Worm (Caenorhabditis elegans): ENCODE data around the gene srbc-11.

DNA sequence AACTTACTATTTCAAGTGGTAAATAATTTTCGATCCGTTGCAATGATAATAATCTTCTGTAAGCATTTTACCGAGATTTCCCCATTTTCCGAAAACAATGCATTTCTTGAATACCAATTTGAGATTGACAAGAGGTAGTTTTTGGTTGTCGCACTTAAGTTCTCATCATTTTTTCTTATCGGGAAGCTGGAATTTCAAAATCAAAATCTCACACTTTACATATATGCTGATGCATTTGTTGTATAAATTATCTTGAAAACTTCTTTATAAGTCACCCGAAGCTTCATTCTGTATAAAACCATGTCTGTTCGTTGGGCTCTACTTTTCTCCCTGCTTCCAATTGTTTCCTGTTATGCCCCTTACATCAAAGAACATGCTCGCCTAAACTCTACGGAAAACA is 43.7 kb downstream of the srbc-11 start, which contains the start of gene try-11:
- TF ChIP-seq him-1 (tag; optimal IDR thresholded peaks at IDR 0.05) (no peak), dao-5 (tag; optimal IDR thresholded peaks at IDR 0.05) (no peak)
